Worm (Caenorhabditis elegans) whole organism, L1 larva: ENCODE data around the gene tnt-2.
A peak's percentile ranks its signal among the peaks of the same experiment; 100 is the strongest.

Experiments
- C34B4.2 ChIP-seq: sonication (generic microtip); optimal IDR thresholded peaks from 2 replicates; lab custom pipeline; 2017; ENCODE audit warnings: mild to moderate bottlenecking, missing genetic modification characterization, missing compliant biosample characterization
- Y116A8C.19 ChIP-seq: sonication (generic microtip); optimal IDR thresholded peaks from 2 replicates; lab custom pipeline; 2016; ENCODE audit warnings: missing compliant biosample characterization, missing genetic modification characterization, borderline replicate concordance
- alr-1 ChIP-seq: fragments of 200-800 bp; sonication (Bioruptor generic); optimal IDR thresholded peaks from 2 replicates; lab custom pipeline; 2018; ENCODE audit warnings: borderline replicate concordance, mild to moderate bottlenecking, missing genetic modification characterization, missing compliant biosample characterization
- ceh-63 ChIP-seq: fragments of 200-800 bp; sonication (Bioruptor generic); optimal IDR thresholded peaks from 2 replicates; lab custom pipeline; 2018; ENCODE audit warnings: mild to moderate bottlenecking, missing genetic modification characterization, missing compliant biosample characterization
- ceh-8 ChIP-seq: fragments of 200-800 bp; sonication (Bioruptor generic); optimal IDR thresholded peaks from 2 replicates; lab custom pipeline; 2018; ENCODE audit warnings: mild to moderate bottlenecking, missing genetic modification characterization, moderate library complexity, missing compliant biosample characterization
- ceh-90 ChIP-seq: sonication (generic microtip); optimal IDR thresholded peaks from 2 replicates; lab custom pipeline; 2016; ENCODE audit warnings: missing genetic modification characterization, missing compliant biosample characterization
- dsc-1 ChIP-seq: sonication (generic microtip); optimal IDR thresholded peaks from 2 replicates; lab custom pipeline; 2016; ENCODE audit warnings: mild to moderate bottlenecking, missing genetic modification characterization, missing compliant biosample characterization
- efl-1 ChIP-seq, 4 experiments: fragments of 150-350 bp; optimal IDR thresholded peaks in 3 of 4; peaks in 1 of 4; 1 replicate in 1 of 4; 2 replicates in 3 of 4; lab custom pipeline; 2014; ENCODE audit warnings: missing biosample characterization in 2 of 4, missing genetic modification characterization in 2 of 4, missing genetic modification reagents in 2 of 4
- elt-3 ChIP-seq, 6 experiments: fragments of 150-350 bp in 1 of 6; sonication (generic microtip); optimal IDR thresholded peaks; 2 replicates each; lab custom pipeline; 2017 to 2018; ENCODE audit warnings: missing biosample characterization in 6 of 6, missing genetic modification characterization in 6 of 6, inconsistent platforms in 1 of 6
- fkh-10 ChIP-seq: sonication (generic microtip); optimal IDR thresholded peaks from 2 replicates; lab custom pipeline; 2017; ENCODE audit warnings: missing biosample characterization, missing genetic modification reagents, missing genetic modification characterization
- hlh-17 ChIP-seq: fragments of 200-800 bp; sonication (Bioruptor generic); optimal IDR thresholded peaks from 2 replicates; lab custom pipeline; 2018; ENCODE audit warnings: missing genetic modification characterization, mild to moderate bottlenecking, missing compliant biosample characterization, moderate library complexity, borderline replicate concordance
- hpl-2 ChIP-seq: fragments of 150-350 bp; optimal IDR thresholded peaks from 2 replicates; lab custom pipeline; 2014; ENCODE audit warnings: missing biosample characterization, missing genetic modification reagents, missing genetic modification characterization
- jun-1 ChIP-seq: fragments of 150-350 bp; optimal IDR thresholded peaks from 2 replicates; lab custom pipeline; 2014; ENCODE audit warnings: missing biosample characterization, missing genetic modification reagents, missing genetic modification characterization
- lin-14 ChIP-seq: fragments of 200-800 bp; sonication (Bioruptor generic); optimal IDR thresholded peaks from 2 replicates; lab custom pipeline; 2018; ENCODE audit warnings: mild to moderate bottlenecking, missing genetic modification characterization, moderate library complexity, missing compliant biosample characterization
- lin-35 ChIP-seq, 2 experiments: fragments of 150-350 bp; optimal IDR thresholded peaks; 2 replicates each; lab custom pipeline; 2014; ENCODE audit warnings: missing biosample characterization in 2 of 2, missing genetic modification characterization in 2 of 2, missing genetic modification reagents in 2 of 2
- lir-3 ChIP-seq: sonication (generic microtip); optimal IDR thresholded peaks from 2 replicates; lab custom pipeline; 2016; ENCODE audit warnings: mild to moderate bottlenecking, missing genetic modification characterization, moderate library complexity, missing compliant biosample characterization; ENCODE audit not compliant: poor library complexity
- lsy-2 ChIP-seq, 2 experiments: fragments of 150-350 bp; optimal IDR thresholded peaks; 2 replicates each; lab custom pipeline; 2014; ENCODE audit warnings: missing biosample characterization in 2 of 2, missing genetic modification characterization in 2 of 2
- nhr-11 ChIP-seq: fragments of 150-350 bp; optimal IDR thresholded peaks from 2 replicates; lab custom pipeline; 2014; ENCODE audit warnings: missing biosample characterization, missing genetic modification characterization
- nhr-19 ChIP-seq: fragments of 200-800 bp; sonication (Bioruptor generic); conservative IDR thresholded peaks from 2 replicates; pipeline ENCODE4 v1.3.6; 2022; ENCODE audit warnings: missing genetic modification characterization, missing compliant biosample characterization
- nhr-47 ChIP-seq: sonication (generic microtip); optimal IDR thresholded peaks from 2 replicates; lab custom pipeline; 2016; ENCODE audit warnings: mild to moderate bottlenecking, missing genetic modification characterization, moderate library complexity, missing compliant biosample characterization
- nhr-71 ChIP-seq: sonication (generic microtip); optimal IDR thresholded peaks from 2 replicates; lab custom pipeline; 2016; ENCODE audit warnings: mild to moderate bottlenecking, missing genetic modification characterization, moderate library complexity, missing compliant biosample characterization
- nhr-84 ChIP-seq: sonication (generic microtip); optimal IDR thresholded peaks from 2 replicates; lab custom pipeline; 2017; ENCODE audit warnings: missing biosample characterization, missing genetic modification characterization
- nhr-90 ChIP-seq: sonication (generic microtip); optimal IDR thresholded peaks from 2 replicates; lab custom pipeline; 2016; ENCODE audit warnings: mild to moderate bottlenecking, missing genetic modification characterization, missing compliant biosample characterization; ENCODE audit not compliant: poor library complexity
- pag-3 ChIP-seq: sonication (generic microtip); optimal IDR thresholded peaks from 2 replicates; lab custom pipeline; 2017; ENCODE audit warnings: missing genetic modification characterization, mild to moderate bottlenecking, missing compliant biosample characterization, antibody characterized with exemption, borderline replicate concordance; ENCODE audit not compliant: insufficient read depth
- pax-3 ChIP-seq: fragments of 200-800 bp; sonication (Bioruptor generic); optimal IDR thresholded peaks from 2 replicates; lab custom pipeline; 2018; ENCODE audit warnings: mild to moderate bottlenecking, missing genetic modification characterization, moderate library complexity, missing compliant biosample characterization
- pqm-1 ChIP-seq: sonication (generic microtip); optimal IDR thresholded peaks from 3 replicates; lab custom pipeline; 2017; ENCODE audit warnings: missing biosample characterization, missing genetic modification characterization
- snu-23 ChIP-seq: sonication (generic microtip); optimal IDR thresholded peaks from 2 replicates; lab custom pipeline; 2016; ENCODE audit warnings: missing genetic modification characterization, missing compliant biosample characterization
- zip-4 ChIP-seq: fragments of 200-800 bp; sonication (Bioruptor generic); optimal IDR thresholded peaks from 2 replicates; lab custom pipeline; 2018; ENCODE audit warnings: mild to moderate bottlenecking, missing genetic modification characterization, moderate library complexity, missing compliant biosample characterization
- ztf-4 ChIP-seq: fragments of 150-350 bp; optimal IDR thresholded peaks from 2 replicates; lab custom pipeline; 2014; ENCODE audit warnings: missing biosample characterization, missing genetic modification characterization

Gene tnt-2

DNA sequence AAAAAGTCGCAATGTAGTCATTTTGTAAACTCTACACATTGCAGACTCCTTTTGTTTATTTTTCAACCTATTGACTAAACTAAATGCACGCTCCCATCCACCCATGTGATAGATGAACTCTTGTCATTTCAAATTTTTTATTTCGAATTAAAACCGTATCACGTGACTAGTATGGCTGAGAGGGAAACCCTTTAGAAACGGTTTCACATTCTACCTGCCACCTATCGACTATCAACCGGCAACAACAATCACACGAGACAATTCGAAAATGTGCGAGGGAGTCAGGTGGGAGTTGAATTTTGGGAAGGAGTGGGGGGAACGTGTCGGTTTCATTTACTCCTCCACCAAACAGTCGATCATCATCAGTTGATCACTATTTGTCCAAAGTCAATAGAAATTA is 48.8 kb downstream of the tnt-2 start (continued):
- TF ChIP-seq fkh-10 (GFP tag; lab: Kevin White, UChicago) (no peak), Y116A8C.19 (tag; lab: Kevin White, UChicago) (no peak), lin-14 (GFP tag; lab: Kevin White, UChicago) (peak; percentile 90), lir-3 (tag; lab: Kevin White, UChicago) (peak; percentile 24), C34B4.2 (tag; lab: Kevin White, UChicago) (no peak), hpl-2 (GFP tag; lab: Kevin White, UChicago) (no peak), elt-3 (tag; optimal IDR thresholded peaks at IDR 0.05; lab: Kevin White, UChicago) (peak in 2 of 6 experiments; percentile 57 to 58), nhr-71 (tag; lab: Kevin White, UChicago) (peak; percentile 87), zip-4 (GFP tag; lab: Kevin White, UChicago) (no peak), ztf-4 (tag; lab: Kevin White, UChicago) (no peak), efl-1 (optimal IDR thresholded peaks at IDR 0.05; lab: Kevin White, UChicago) (no peak), efl-1 (GFP tag; optimal IDR thresholded peaks at IDR 0.05 in 1 of 2; lab: Kevin White, UChicago) (peak in 1 of 2 experiments; percentile 95), pqm-1 (no peak), nhr-84 (tag; lab: Kevin White, UChicago) (no peak), snu-23 (peak; percentile 71), dsc-1 (tag; lab: Kevin White, UChicago) (no peak), ceh-90 (no peak), pag-3 (tag; lab: Kevin White, UChicago) (peak; percentile 24), lin-35 (GFP tag; optimal IDR thresholded peaks at IDR 0.05; lab: Kevin White, UChicago) (peak in 1 of 2 experiments; percentile 86), nhr-90 (peak; percentile 83), alr-1 (tag; lab: Kevin White, UChicago) (no peak), hlh-17 (GFP tag; lab: Kevin White, UChicago) (no peak), ceh-63 (GFP tag; lab: Kevin White, UChicago) (no peak), jun-1 (tag; lab: Kevin White, UChicago) (no peak), nhr-19 (GFP tag; lab: Robert Waterston, UW) (peak; percentile 67), nhr-47 (tag; lab: Kevin White, UChicago) (peak; percentile 55), ceh-8 (GFP tag; lab: Kevin White, UChicago) (no peak), lsy-2 (tag; optimal IDR thresholded peaks at IDR 0.05; lab: Kevin White, UChicago) (peak; percentile 10 to 33)
- TF ChIP-seq, all 84 proteins: peak for 24

DNA sequence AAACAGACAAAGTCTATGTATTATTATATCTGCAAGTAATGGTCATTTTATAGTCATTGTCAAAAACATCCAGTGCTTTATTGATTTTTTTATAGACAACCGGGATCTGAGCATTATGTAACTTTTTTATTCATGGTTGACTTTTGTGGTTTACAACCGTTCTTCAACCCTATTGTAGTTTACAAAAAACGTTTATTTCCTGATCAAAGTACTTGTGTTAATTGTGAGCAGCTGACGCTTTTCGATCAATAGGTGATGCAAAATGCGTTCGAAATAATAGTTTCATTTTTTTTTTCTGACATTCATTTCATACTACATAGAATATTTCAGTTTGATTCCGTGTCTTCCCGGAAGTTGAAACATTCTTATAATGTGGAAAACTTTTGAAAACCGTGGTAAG is 50.6 kb downstream of the tnt-2 start, which contains the start of the genes K09E2.2 and K09E2.3:
TSS of gene K09E2.2 (plus strand) at position 301 of the 400 bp plus-strand sequence.
TSS of gene K09E2.3 (plus strand) at position 325 of the 400 bp plus-strand sequence.
- no peak for TF ChIP-seq pax-3
- no peak for TF ChIP-seq lin-14 (GFP tag; lab: Kevin White, UChicago)
- no peak for TF ChIP-seq nhr-11 (tag; lab: Kevin White, UChicago)
